Fruit fly (Drosophila melanogaster): ENCODE measurements around the gene erm.

DNA sequence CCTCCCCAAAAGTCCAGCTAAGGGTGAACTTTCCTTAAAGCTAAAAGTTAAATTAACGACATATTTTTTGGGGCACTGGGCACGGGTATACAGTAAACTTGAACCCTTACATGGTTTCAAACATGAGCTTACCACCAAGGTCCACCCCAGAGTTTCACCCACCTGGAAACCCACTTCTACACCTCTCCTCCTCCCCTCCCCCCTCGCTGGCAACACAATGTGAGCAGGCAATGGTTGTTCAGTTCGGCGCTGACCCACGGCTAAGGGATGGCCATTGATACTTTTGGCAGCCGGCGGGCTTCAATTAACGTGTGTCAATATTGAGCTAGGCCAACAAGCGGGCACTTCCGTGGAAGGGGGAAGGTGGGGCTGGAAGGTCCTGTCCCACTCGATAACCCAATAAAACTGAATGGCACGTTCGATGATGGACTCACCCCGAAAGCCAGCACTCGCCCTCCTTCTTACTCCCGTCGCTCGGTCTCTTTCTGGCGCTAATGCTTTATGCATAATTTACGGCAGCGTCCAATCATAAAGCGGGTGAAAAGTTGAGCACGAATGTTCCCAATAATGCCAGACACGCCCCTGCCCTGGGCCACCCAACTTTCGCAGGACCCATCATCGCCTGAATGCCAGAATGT, 25.6 kb downstream of the erm start:
- TF ChIP-seq CG8478 (optimal IDR thresholded peaks at IDR 0.05) (no peak), CTCF (optimal IDR thresholded peaks at IDR 0.05) (no peak)
